Worm (Caenorhabditis elegans): Measurements from ENCODE around the gene F56D5.3.

The F56D5.3 gene

DNA sequence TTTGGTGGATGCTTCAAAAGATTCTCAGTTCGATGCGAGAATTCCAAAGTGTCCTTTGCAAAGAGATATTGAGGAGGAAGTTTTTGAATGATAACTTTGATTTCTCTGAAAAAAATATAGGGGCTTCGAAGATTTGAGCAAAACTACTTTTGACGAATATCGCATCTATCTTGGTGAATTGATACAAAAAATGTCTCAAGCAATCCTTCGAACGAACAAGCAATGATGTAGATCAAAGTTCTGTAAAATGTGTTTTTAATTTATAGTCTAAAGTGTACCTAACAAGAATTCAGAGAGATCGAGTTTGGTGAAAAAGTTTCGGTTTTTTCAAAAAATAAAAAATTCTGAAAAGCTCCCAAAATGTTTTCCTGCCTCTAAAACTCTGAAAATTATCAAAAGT is at the start of gene F56D5.3:
TSS of gene F56D5.3 (plus strand) at position 301 of the 400 bp plus-strand sequence.
- TF ChIP-seq nhr-76 (tag; optimal IDR thresholded peaks at IDR 0.05) (no peak), pha-4 (tag; optimal IDR thresholded peaks at IDR 0.05) (no peak), unc-62 (GFP tag; optimal IDR thresholded peaks at IDR 0.05) (no peak), mls-2 (tag; optimal IDR thresholded peaks at IDR 0.05) (no peak), nhr-237 (tag; optimal IDR thresholded peaks at IDR 0.05) (no peak), nhr-28 (tag; optimal IDR thresholded peaks at IDR 0.05) (no peak), ham-2 (GFP tag; optimal IDR thresholded peaks at IDR 0.05) (no peak), cnd-1 (tag; optimal IDR thresholded peaks at IDR 0.05) (no peak), snpc-4 (tag; optimal IDR thresholded peaks at IDR 0.05) (no peak), nhr-12 (tag; optimal IDR thresholded peaks at IDR 0.05) (no peak), lin-32 (GFP tag; optimal IDR thresholded peaks at IDR 0.05) (no peak), zip-8 (tag; optimal IDR thresholded peaks at IDR 0.05) (no peak), flh-1 (GFP tag; optimal IDR thresholded peaks at IDR 0.05) (no peak), elt-1 (tag; optimal IDR thresholded peaks at IDR 0.05; ENCODE audit: borderline replicate concordance, insufficient read depth) (no peak), M03D4.4 (tag; optimal IDR thresholded peaks at IDR 0.05) (no peak)

DNA sequence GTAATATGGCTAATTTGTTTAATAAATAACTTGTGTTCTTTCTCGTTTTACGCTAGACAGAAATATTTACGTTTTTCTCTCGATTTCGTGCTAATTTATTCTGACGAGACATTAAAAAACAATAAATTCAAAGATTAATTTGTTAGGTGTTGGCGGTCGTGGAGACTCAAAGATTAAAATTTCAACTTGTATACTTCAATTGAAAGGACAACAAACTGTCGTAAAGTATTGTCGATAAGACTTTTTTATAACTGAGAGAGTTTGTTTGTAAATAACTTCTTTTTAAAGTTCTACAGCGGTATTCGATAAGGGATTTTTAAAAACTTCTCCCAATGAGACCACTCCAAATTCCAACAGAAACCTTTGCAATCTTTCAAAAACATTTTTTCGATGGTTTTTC is 43.6 kb upstream of the F56D5.3 start:
- TF ChIP-seq unc-62 (GFP tag; optimal IDR thresholded peaks at IDR 0.05) (no peak), zip-8 (tag; optimal IDR thresholded peaks at IDR 0.05) (no peak), hlh-1 (tag; optimal IDR thresholded peaks at IDR 0.05) (no peak), snpc-4 (tag; optimal IDR thresholded peaks at IDR 0.05) (no peak), nhr-237 (tag; optimal IDR thresholded peaks at IDR 0.05) (no peak), sem-2 (GFP tag; optimal IDR thresholded peaks at IDR 0.05) (no peak), unc-39 (tag; optimal IDR thresholded peaks at IDR 0.05) (no peak), pha-4 (tag; optimal IDR thresholded peaks at IDR 0.05) (no peak), drap-1 (GFP tag; optimal IDR thresholded peaks at IDR 0.05) (no peak), nhr-76 (tag; optimal IDR thresholded peaks at IDR 0.05) (no peak), nhr-12 (tag; optimal IDR thresholded peaks at IDR 0.05) (no peak), ceh-39 (tag; optimal IDR thresholded peaks at IDR 0.05) (no peak), mab-5 (tag; optimal IDR thresholded peaks at IDR 0.05) (no peak), bed-3 (GFP tag; optimal IDR thresholded peaks at IDR 0.05) (no peak)

DNA sequence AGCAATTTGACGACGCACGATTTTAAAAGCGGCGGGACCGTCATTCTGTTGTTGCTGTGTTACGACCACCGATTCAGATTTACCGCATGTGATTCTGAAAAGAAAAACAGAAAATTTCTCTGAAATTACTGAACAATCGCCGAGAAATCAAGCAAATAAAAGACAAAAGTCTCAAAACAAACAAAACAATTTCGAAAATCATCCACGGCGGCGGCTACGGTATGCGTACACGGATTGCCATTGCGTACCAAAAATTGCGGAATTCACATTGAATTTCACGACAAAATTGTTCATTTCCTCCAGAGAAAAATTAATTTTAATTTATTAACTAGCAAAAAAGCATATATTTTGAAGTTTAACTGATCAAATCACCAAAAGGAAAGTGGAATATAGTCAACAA is 31.0 kb upstream of the F56D5.3 start, which contains the start of gene pezo-1:
TSS of gene pezo-1 (minus strand) at position 101 of the 400 bp plus-strand sequence.
- TF ChIP-seq tbx-8 (GFP tag; optimal IDR thresholded peaks at IDR 0.05) (no peak), drap-1 (GFP tag; optimal IDR thresholded peaks at IDR 0.05) (no peak), snpc-4 (tag; optimal IDR thresholded peaks at IDR 0.05) (no peak), ceh-83 (GFP tag; optimal IDR thresholded peaks at IDR 0.05) (no peak), lsy-2 (tag; optimal IDR thresholded peaks at IDR 0.05) (peak; percentile 71)

DNA sequence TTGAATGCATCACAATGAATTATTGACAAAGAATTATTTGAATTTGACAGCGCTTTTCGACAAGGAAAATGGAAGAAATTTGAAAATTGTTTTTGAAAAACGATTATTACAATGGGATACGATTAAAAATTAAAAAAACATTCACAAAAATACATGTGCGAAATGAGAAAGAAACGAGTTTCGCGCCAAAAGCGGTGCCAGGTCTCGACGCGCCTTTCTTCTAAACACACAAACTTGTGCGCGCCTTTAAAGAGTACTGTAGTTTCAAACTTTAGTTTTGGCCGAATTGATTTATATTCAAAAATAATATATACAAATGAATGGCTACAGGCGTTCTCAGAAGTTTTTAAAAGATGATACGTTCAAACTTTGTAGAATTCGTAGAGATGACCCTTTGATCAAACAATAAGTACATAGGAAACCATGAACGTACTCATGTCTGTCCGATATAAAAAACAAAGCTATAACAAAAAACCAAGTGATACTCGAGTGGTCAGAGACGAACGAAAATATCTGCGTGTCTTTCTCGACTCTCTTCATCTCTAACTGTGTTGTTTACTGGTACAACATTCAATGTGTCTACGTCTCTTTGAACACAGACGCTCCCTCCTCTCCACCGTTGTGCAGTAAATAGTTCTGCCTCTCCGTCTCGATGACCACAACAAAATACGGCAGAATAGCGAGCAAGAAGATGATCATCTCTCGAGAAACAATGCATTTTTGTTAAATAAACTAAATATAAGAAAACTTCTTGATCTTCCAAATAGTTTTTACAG is 29.3 kb upstream of the F56D5.3 start:
- TF ChIP-seq zip-8 (tag; optimal IDR thresholded peaks at IDR 0.05), result no peak
- no peak for TF ChIP-seq nhr-28 (tag; optimal IDR thresholded peaks at IDR 0.05)
- TF ChIP-seq mls-2 (tag; optimal IDR thresholded peaks at IDR 0.05), result no peak
- TF ChIP-seq lin-32 (GFP tag; optimal IDR thresholded peaks at IDR 0.05), result no peak
- TF ChIP-seq ztf-11 (tag; optimal IDR thresholded peaks at IDR 0.05), result no peak
- TF ChIP-seq ham-2 (GFP tag; optimal IDR thresholded peaks at IDR 0.05), result no peak
- TF ChIP-seq bed-3 (GFP tag; optimal IDR thresholded peaks at IDR 0.05), result no peak
- peak; percentile 2 for TF ChIP-seq ces-1 (GFP tag; optimal IDR thresholded peaks at IDR 0.05)
- TF ChIP-seq hlh-1 (tag; optimal IDR thresholded peaks at IDR 0.05), result peak; percentile 29
- no peak for TF ChIP-seq nhr-237 (tag; optimal IDR thresholded peaks at IDR 0.05)
- TF ChIP-seq pha-4 (tag; optimal IDR thresholded peaks at IDR 0.05), result peak; percentile 55

DNA sequence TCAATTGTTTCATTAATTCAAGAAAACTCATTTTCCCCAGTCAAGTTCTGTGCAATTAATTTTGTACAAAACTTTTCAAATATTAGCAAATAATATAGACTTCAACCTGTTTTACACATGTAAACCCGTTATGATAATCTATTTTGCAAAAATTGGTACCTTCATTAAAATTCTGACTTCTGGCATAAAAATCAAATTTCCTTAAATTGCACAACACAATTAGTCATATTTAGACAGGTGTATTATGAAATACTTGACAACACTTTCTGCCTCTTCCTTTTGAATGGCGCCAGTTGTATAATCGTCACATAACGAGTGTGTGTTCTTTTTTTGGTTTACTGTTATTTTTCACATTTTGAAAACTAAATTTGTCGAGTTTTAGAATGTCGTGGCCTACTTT is 26.3 kb upstream of the F56D5.3 start, which contains the start of gene fbxc-58:
TSS of gene fbxc-58 (plus strand) at position 383 of the 400 bp plus-strand sequence.
- TF ChIP-seq nhr-28 (tag; optimal IDR thresholded peaks at IDR 0.05) (no peak), ztf-11 (tag; optimal IDR thresholded peaks at IDR 0.05) (no peak), ces-1 (GFP tag; optimal IDR thresholded peaks at IDR 0.05) (peak; percentile 53), mab-5 (tag; optimal IDR thresholded peaks at IDR 0.05) (no peak), blmp-1 (tag; optimal IDR thresholded peaks at IDR 0.05) (no peak), unc-120 (tag; optimal IDR thresholded peaks at IDR 0.05; ENCODE audit: poor library complexity, severe bottlenecking) (no peak), M03D4.4 (tag; optimal IDR thresholded peaks at IDR 0.05) (no peak), ceh-43 (GFP tag; optimal IDR thresholded peaks at IDR 0.05) (no peak)

All from whole organism, mixed stage, embryonic.